Worm (Caenorhabditis elegans): ENCODE data around the gene acdh-9.

Gene acdh-9

DNA sequence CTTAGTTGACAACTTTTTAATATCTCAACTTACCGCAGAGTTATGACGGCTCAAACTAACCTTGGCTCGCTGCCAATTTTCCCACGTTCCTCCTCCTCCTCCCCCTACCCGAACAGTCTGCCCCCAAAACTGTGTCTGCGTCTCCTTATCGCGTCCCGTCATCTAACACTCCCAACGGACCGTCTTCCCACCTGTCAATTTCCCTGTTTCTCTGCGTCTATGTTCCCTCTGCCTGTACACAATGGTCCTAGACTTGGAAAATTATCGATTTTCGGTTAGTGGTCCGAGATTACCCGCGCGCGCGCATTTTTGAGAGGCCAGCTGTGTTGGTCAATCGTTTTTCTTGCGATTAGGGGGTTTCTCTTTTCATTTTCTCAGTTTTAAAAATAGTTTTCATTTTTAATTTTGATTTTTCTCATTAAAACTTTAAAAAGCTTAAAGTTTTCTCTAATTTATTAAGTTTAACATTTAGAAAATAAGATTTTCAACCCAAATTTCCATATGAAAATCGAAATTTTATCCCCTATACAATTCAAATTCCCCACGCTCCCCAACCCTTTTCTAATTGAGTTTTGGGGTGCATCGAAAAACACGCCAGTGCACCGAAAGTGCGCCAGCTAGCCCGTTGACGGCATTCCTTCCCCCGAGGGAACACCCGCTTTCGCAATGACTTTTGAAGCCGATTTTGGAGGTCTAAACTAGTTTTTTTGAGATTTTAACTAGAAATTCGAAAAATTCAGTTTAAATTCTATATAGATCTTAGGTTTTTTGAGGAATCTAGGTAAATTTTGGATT lies 24.8 kb upstream of the acdh-9 start, which contains the start of gene alg-2:
alg-2 (plus strand) TSS at position 220 of the 795 bp plus-strand sequence.
- TF ChIP-seq ceh-39 (tag; optimal IDR thresholded peaks at IDR 0.05) = peak; percentile 96
- peak; percentile 32 for TF ChIP-seq hlh-1 (tag; optimal IDR thresholded peaks at IDR 0.05)
- no peak for TF ChIP-seq lsy-2 (tag; optimal IDR thresholded peaks at IDR 0.05)
- TF ChIP-seq unc-120 (tag; optimal IDR thresholded peaks at IDR 0.05; ENCODE audit: poor library complexity, severe bottlenecking) = peak; percentile 28
- TF ChIP-seq zip-8 (tag; optimal IDR thresholded peaks at IDR 0.05) = no peak
- TF ChIP-seq sptf-1 (tag; optimal IDR thresholded peaks at IDR 0.05) = peak; percentile 56
- TF ChIP-seq mls-2 (tag; optimal IDR thresholded peaks at IDR 0.05) = peak; percentile 27
- TF ChIP-seq cnd-1 (tag; optimal IDR thresholded peaks at IDR 0.05) = peak; percentile 76
- no peak for TF ChIP-seq blmp-1 (tag; optimal IDR thresholded peaks at IDR 0.05)
- TF ChIP-seq nhr-2 (tag; optimal IDR thresholded peaks at IDR 0.05) = peak; percentile 71
- TF ChIP-seq ces-1 (GFP tag; optimal IDR thresholded peaks at IDR 0.05) = peak; percentile 75
- no peak for TF ChIP-seq ztf-11 (tag; optimal IDR thresholded peaks at IDR 0.05)
- TF ChIP-seq elt-3 (tag; optimal IDR thresholded peaks at IDR 0.05) = no peak
- TF ChIP-seq flh-1 (GFP tag; optimal IDR thresholded peaks at IDR 0.05) = no peak
- TF ChIP-seq mab-5 (tag; optimal IDR thresholded peaks at IDR 0.05) = no peak
- no peak for TF ChIP-seq snpc-4 (tag; optimal IDR thresholded peaks at IDR 0.05)
- no peak for TF ChIP-seq M03D4.4 (tag; optimal IDR thresholded peaks at IDR 0.05)
- TF ChIP-seq elt-1 (tag; optimal IDR thresholded peaks at IDR 0.05; ENCODE audit: borderline replicate concordance, insufficient read depth) = peak; percentile 93
- TF ChIP-seq nhr-76 (tag; optimal IDR thresholded peaks at IDR 0.05) = no peak
- TF ChIP-seq nhr-237 (tag; optimal IDR thresholded peaks at IDR 0.05) = no peak
- peak; percentile 43 for TF ChIP-seq ceh-43 (GFP tag; optimal IDR thresholded peaks at IDR 0.05)
- TF ChIP-seq tbx-8 (GFP tag; optimal IDR thresholded peaks at IDR 0.05) = no peak
- TF ChIP-seq lin-32 (GFP tag; optimal IDR thresholded peaks at IDR 0.05) = peak; percentile 92
- TF ChIP-seq unc-62 (GFP tag; optimal IDR thresholded peaks at IDR 0.05) = peak; percentile 48
- no peak for TF ChIP-seq pha-4 (tag; optimal IDR thresholded peaks at IDR 0.05)
- peak; percentile 19 for TF ChIP-seq lin-13 (tag; optimal IDR thresholded peaks at IDR 0.05)
- TF ChIP-seq drap-1 (GFP tag; optimal IDR thresholded peaks at IDR 0.05) = no peak
- TF ChIP-seq ceh-83 (GFP tag; optimal IDR thresholded peaks at IDR 0.05) = no peak
- no peak for TF ChIP-seq nhr-28 (tag; optimal IDR thresholded peaks at IDR 0.05)
- no peak for TF ChIP-seq mep-1 (tag; optimal IDR thresholded peaks at IDR 0.05)
- TF ChIP-seq ham-2 (GFP tag; optimal IDR thresholded peaks at IDR 0.05) = peak; percentile 63
- TF ChIP-seq sem-2 (GFP tag; optimal IDR thresholded peaks at IDR 0.05) = no peak
- no peak for TF ChIP-seq bed-3 (GFP tag; optimal IDR thresholded peaks at IDR 0.05)
- TF ChIP-seq unc-39 (tag; optimal IDR thresholded peaks at IDR 0.05) = no peak
- TF ChIP-seq nhr-12 (tag; optimal IDR thresholded peaks at IDR 0.05) = no peak

DNA sequence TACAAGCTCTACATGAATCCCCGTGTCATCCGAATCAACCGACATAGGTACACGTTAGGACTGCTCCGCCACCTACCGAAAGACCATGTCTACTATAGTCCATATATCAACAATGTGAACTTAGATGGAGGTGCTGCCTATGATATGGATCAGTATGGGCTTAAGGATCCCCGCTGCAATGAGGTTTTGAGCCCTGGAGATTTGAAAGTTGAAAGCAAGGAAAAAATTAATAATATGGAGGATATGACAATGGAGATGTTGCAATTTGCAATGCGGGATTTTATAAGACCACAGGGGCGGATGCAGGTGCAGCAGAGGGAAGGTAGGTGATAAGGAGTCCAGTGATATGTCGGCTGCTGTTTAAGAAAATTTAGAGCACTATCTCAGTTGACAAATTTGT lies 20.9 kb upstream of the acdh-9 start:
- TF ChIP-seq hlh-1 (tag; optimal IDR thresholded peaks at IDR 0.05) (no peak), elt-1 (tag; optimal IDR thresholded peaks at IDR 0.05; ENCODE audit: borderline replicate concordance, insufficient read depth) (no peak), snpc-4 (tag; optimal IDR thresholded peaks at IDR 0.05) (no peak), bed-3 (GFP tag; optimal IDR thresholded peaks at IDR 0.05) (no peak), sptf-1 (tag; optimal IDR thresholded peaks at IDR 0.05) (no peak), mab-5 (tag; optimal IDR thresholded peaks at IDR 0.05) (no peak), blmp-1 (tag; optimal IDR thresholded peaks at IDR 0.05) (no peak), unc-39 (tag; optimal IDR thresholded peaks at IDR 0.05) (no peak), mep-1 (tag; optimal IDR thresholded peaks at IDR 0.05) (no peak), pha-4 (tag; optimal IDR thresholded peaks at IDR 0.05) (no peak), nhr-76 (tag; optimal IDR thresholded peaks at IDR 0.05) (no peak), ces-1 (GFP tag; optimal IDR thresholded peaks at IDR 0.05) (no peak), mls-2 (tag; optimal IDR thresholded peaks at IDR 0.05) (no peak), nhr-237 (tag; optimal IDR thresholded peaks at IDR 0.05) (no peak)

DNA sequence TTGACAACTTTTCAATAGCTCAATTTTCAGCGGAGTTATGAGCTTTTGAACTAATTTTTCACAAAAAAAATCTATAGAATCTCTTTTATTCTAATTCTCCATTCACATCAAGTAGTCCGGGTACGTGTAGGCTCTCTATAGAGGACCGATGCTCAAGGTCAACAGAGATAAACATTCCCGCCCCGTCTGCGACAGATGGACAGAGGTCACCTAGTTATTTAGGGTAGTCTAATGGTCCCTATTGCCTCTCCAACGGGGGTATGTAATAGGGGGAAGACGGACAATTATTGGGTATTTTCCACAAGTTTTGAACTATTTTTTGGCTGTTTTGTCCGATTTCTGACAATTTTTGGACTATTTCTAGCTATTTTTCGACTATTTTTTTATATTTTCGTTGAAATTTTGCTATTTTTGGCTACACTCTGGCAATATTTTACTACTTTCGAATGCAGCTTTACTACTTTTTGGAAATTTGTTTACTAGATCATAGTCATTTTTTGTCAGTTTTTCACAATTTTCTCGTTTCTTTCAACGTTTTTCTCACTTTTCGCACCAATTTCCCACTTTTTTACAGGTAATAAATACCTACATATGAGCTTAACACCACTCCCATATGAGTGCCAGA lies 19.9 kb upstream of the acdh-9 start, which contains the start of gene fbxc-51:
fbxc-51 (plus strand) TSS at position 575 of the 625 bp plus-strand sequence.
- TF ChIP-seq lin-32 (GFP tag; optimal IDR thresholded peaks at IDR 0.05) (peak; percentile 18), cnd-1 (tag; optimal IDR thresholded peaks at IDR 0.05) (peak; percentile 94), nhr-2 (tag; optimal IDR thresholded peaks at IDR 0.05) (peak; percentile 71), flh-1 (GFP tag; optimal IDR thresholded peaks at IDR 0.05) (no peak), unc-62 (GFP tag; optimal IDR thresholded peaks at IDR 0.05) (no peak), unc-39 (tag; optimal IDR thresholded peaks at IDR 0.05) (no peak)

Data from whole organism, mixed stage, embryonic.